Fruit fly (Drosophila melanogaster) whole organism, embryonic: ENCODE measurements around the gene dod.

Experiments used
- Awh ChIP-seq: fragments of 200-800 bp; sonication (Bioruptor generic); IDR thresholded peaks from 2 replicates; pipeline ENCODE4, ENCODE4 v1.3.6; 2022; ENCODE audit warnings: missing biosample characterization, missing genetic modification characterization
- CG10959 ChIP-seq: fragments of 200-800 bp; sonication (Bioruptor generic); IDR thresholded peaks from 2 replicates; pipeline ENCODE4 v1.3.6; 2022; ENCODE audit warnings: missing biosample characterization, missing genetic modification characterization
- CG11085 ChIP-seq: fragments of 200-800 bp; sonication (Bioruptor generic); IDR thresholded peaks from 2 replicates; pipeline ENCODE4 v1.3.6; 2022; ENCODE audit warnings: missing biosample characterization, missing genetic modification characterization
- CG11398 ChIP-seq: fragments of 200-800 bp; sonication (Bioruptor generic); optimal IDR thresholded peaks from 2 replicates; lab custom pipeline; 2016; ENCODE audit warnings: missing biosample characterization, missing genetic modification characterization
- CG13624 ChIP-seq: fragments of 200-800 bp; sonication (Bioruptor generic); optimal IDR thresholded peaks from 2 replicates; lab custom pipeline; 2016; ENCODE audit warnings: missing biosample characterization, missing genetic modification characterization
- CG14050 ChIP-seq: fragments of 200-800 bp; sonication (Bioruptor generic); IDR thresholded peaks from 3 replicates; pipeline ENCODE4 v1.3.6; 2022; ENCODE audit warnings: missing biosample characterization, missing genetic modification characterization
- CG14710 ChIP-seq: fragments of 200-800 bp; sonication (Bioruptor generic); optimal IDR thresholded peaks from 3 replicates; lab custom pipeline; 2019; ENCODE audit warnings: missing biosample characterization, mild to moderate bottlenecking, missing genetic modification characterization, moderate library complexity
- CG16815 ChIP-seq: fragments of 200-800 bp; sonication (Bioruptor generic); optimal IDR thresholded peaks from 3 replicates; lab custom pipeline; 2017; ENCODE audit warnings: missing biosample characterization, mild to moderate bottlenecking, missing genetic modification characterization
- CG17802 ChIP-seq: fragments of 200-800 bp; sonication (Bioruptor generic); optimal IDR thresholded peaks from 2 replicates; lab custom pipeline; 2018; ENCODE audit warnings: missing biosample characterization, mild to moderate bottlenecking, missing genetic modification characterization, moderate library complexity
- CG2202 ChIP-seq: fragments of 200-800 bp; sonication (Bioruptor generic); optimal IDR thresholded peaks from 2 replicates; lab custom pipeline; 2018; ENCODE audit warnings: missing biosample characterization, mild to moderate bottlenecking, missing genetic modification characterization
- CG30020 ChIP-seq: fragments of 200-800 bp; optimal IDR thresholded peaks from 2 replicates; lab custom pipeline; 2019; ENCODE audit warnings: missing biosample characterization, mild to moderate bottlenecking, missing genetic modification characterization, moderate library complexity
- CG3281 ChIP-seq: fragments of 200-800 bp; sonication (Bioruptor generic); optimal IDR thresholded peaks from 3 replicates; lab custom pipeline; 2017; ENCODE audit warnings: missing biosample characterization, mild to moderate bottlenecking, missing genetic modification characterization
- CG34376 ChIP-seq: fragments of 200-800 bp; sonication (Bioruptor generic); optimal IDR thresholded peaks from 2 replicates; lab custom pipeline; 2018; ENCODE audit warnings: missing biosample characterization, mild to moderate bottlenecking, missing genetic modification characterization
- CG34422 ChIP-seq: fragments of 200-800 bp; sonication (Bioruptor generic); IDR thresholded peaks from 3 replicates; pipeline ENCODE4 v1.3.6; 2022; ENCODE audit warnings: missing biosample characterization, missing genetic modification characterization
- CG42726 ChIP-seq: fragments of 200-800 bp; sonication (Bioruptor generic); IDR thresholded peaks from 2 replicates; pipeline ENCODE4 v1.3.6; 2022; ENCODE audit warnings: missing biosample characterization, missing genetic modification characterization; ENCODE audit not compliant: partially characterized antibody
- CG4707 ChIP-seq: fragments of 200-800 bp; sonication (Bioruptor generic); optimal IDR thresholded peaks from 2 replicates; lab custom pipeline; 2018; ENCODE audit warnings: missing biosample characterization, mild to moderate bottlenecking, missing genetic modification characterization, moderate library complexity
- CG7928 ChIP-seq: fragments of 200-800 bp; sonication (Bioruptor generic); optimal IDR thresholded peaks from 2 replicates; lab custom pipeline; 2017; ENCODE audit warnings: missing biosample characterization, mild to moderate bottlenecking, missing genetic modification characterization
- CG8089 ChIP-seq: fragments of 200-800 bp; sonication (Bioruptor generic); optimal IDR thresholded peaks from 3 replicates; lab custom pipeline; 2016; ENCODE audit warnings: missing biosample characterization, missing genetic modification characterization
- CG8290 ChIP-seq, 3 experiments: fragments of 200-800 bp; sonication (Bioruptor generic); optimal IDR thresholded peaks; 2 replicates each; lab custom pipeline; 2016 to 2019; ENCODE audit warnings: missing biosample characterization in 3 of 3, missing genetic modification characterization in 3 of 3, mild to moderate bottlenecking in 2 of 3, moderate library complexity in 1 of 3
- CG9437 ChIP-seq: fragments of 200-800 bp; sonication (Bioruptor generic); optimal IDR thresholded peaks from 2 replicates; lab custom pipeline; 2018; ENCODE audit warnings: missing biosample characterization, mild to moderate bottlenecking, missing genetic modification characterization
- GATAe ChIP-seq: fragments of 200-800 bp; sonication (Bioruptor generic); conservative IDR thresholded peaks from 2 replicates; pipeline ENCODE4 v1.3.6; 2022; ENCODE audit warnings: missing biosample characterization, missing genetic modification characterization
- Gug ChIP-seq: fragments of 200-800 bp; sonication (Bioruptor generic); IDR thresholded peaks from 4 replicates; pipeline ENCODE4 v1.3.6; 2022; ENCODE audit warnings: missing biosample characterization, missing genetic modification characterization
- HLH4C ChIP-seq: fragments of 200-800 bp; sonication (Bioruptor generic); IDR thresholded peaks from 3 replicates; pipeline ENCODE4 v1.3.6; 2022; ENCODE audit warnings: missing biosample characterization, missing genetic modification characterization; ENCODE audit not compliant: partially characterized antibody
- HLHmδ ChIP-seq: fragments of 200-800 bp; sonication (Bioruptor generic); optimal IDR thresholded peaks from 2 replicates; lab custom pipeline; 2018; ENCODE audit warnings: missing biosample characterization, mild to moderate bottlenecking, missing genetic modification characterization, moderate library complexity
- HmgZ ChIP-seq: fragments of 200-800 bp; sonication (Bioruptor generic); optimal IDR thresholded peaks from 2 replicates; lab custom pipeline; 2018; ENCODE audit warnings: missing biosample characterization, mild to moderate bottlenecking, missing genetic modification characterization
- MTF-1 ChIP-seq: fragments of 200-800 bp; sonication (Bioruptor generic); optimal IDR thresholded peaks from 2 replicates; lab custom pipeline; 2018; ENCODE audit warnings: missing biosample characterization, mild to moderate bottlenecking, missing genetic modification characterization, borderline replicate concordance
- Mad ChIP-seq: fragments of 200-800 bp; sonication (Bioruptor generic); optimal IDR thresholded peaks from 2 replicates; lab custom pipeline; 2016; ENCODE audit warnings: missing biosample characterization, missing genetic modification characterization
- Mrtf ChIP-seq: fragments of 200-800 bp; sonication (Bioruptor generic); IDR thresholded peaks from 3 replicates; pipeline ENCODE4 v1.3.6; 2022; ENCODE audit warnings: missing biosample characterization, missing genetic modification characterization
- Opbp ChIP-seq: fragments of 200-800 bp; sonication (Bioruptor generic); IDR thresholded peaks from 3 replicates; pipeline ENCODE4 v1.3.6; 2022; ENCODE audit warnings: missing biosample characterization, missing genetic modification characterization; ENCODE audit not compliant: partially characterized antibody
- Optix ChIP-seq: fragments of 200-800 bp; sonication (Bioruptor generic); IDR thresholded peaks from 3 replicates; pipeline ENCODE4 v1.3.6; 2022; ENCODE audit warnings: missing biosample characterization, missing genetic modification characterization
- Rx ChIP-seq: fragments of 200-800 bp; sonication (Bioruptor generic); IDR thresholded peaks from 2 replicates; pipeline ENCODE4 v1.3.6; 2022; ENCODE audit warnings: missing biosample characterization, missing genetic modification characterization
- Sox100B ChIP-seq: fragments of 200-800 bp; sonication (Bioruptor generic); optimal IDR thresholded peaks from 3 replicates; lab custom pipeline; 2018; ENCODE audit warnings: missing biosample characterization, mild to moderate bottlenecking, missing genetic modification characterization
- Spps ChIP-seq: fragments of 200-800 bp; sonication (Bioruptor generic); optimal IDR thresholded peaks from 2 replicates; lab custom pipeline; 2018; ENCODE audit warnings: missing biosample characterization, mild to moderate bottlenecking, missing genetic modification characterization
- chm ChIP-seq: fragments of 200-800 bp; sonication (Bioruptor generic); IDR thresholded peaks from 2 replicates; pipeline ENCODE4 v1.3.6; 2022; ENCODE audit warnings: missing biosample characterization, missing genetic modification characterization
- crp ChIP-seq, 2 experiments: fragments of 200-800 bp; sonication (Bioruptor generic); optimal IDR thresholded peaks; 2 replicates in 1 of 2; 3 replicates in 1 of 2; lab custom pipeline; 2017; ENCODE audit warnings: missing biosample characterization in 2 of 2, missing genetic modification characterization in 2 of 2, mild to moderate bottlenecking in 1 of 2, moderate library complexity in 1 of 2
- disco-r ChIP-seq: fragments of 200-800 bp; sonication (Bioruptor generic); optimal IDR thresholded peaks from 2 replicates; lab custom pipeline; 2016; ENCODE audit warnings: missing biosample characterization, missing genetic modification characterization
- eyg ChIP-seq: fragments of 200-800 bp; sonication (Bioruptor generic); optimal IDR thresholded peaks from 3 replicates; lab custom pipeline; 2016; ENCODE audit warnings: missing biosample characterization, missing genetic modification characterization
- hth ChIP-seq: fragments of >200 bp; optimal IDR thresholded peaks from 2 replicates; lab custom pipeline; 2017; ENCODE audit warnings: inconsistent platforms
- inv ChIP-seq: fragments of 200-800 bp; sonication (Bioruptor generic); IDR thresholded peaks from 2 replicates; pipeline ENCODE4 v1.3.6; 2022; ENCODE audit warnings: missing biosample characterization, missing genetic modification characterization; ENCODE audit not compliant: partially characterized antibody
- lola ChIP-seq, 3 experiments: fragments of >200 bp in 2 of 3; fragments of 200-800 bp in 1 of 3; sonication (Bioruptor generic) in 1 of 3; optimal IDR thresholded peaks; 2 replicates each; lab custom pipeline; 2017 to 2019; ENCODE audit warnings: missing biosample characterization in 3 of 3, missing genetic modification characterization in 3 of 3, mild to moderate bottlenecking in 1 of 3, moderate library complexity in 1 of 3
- pho ChIP-seq: fragments of 200-800 bp; sonication (Bioruptor generic); optimal IDR thresholded peaks from 2 replicates; lab custom pipeline; 2016; ENCODE audit warnings: missing biosample characterization, missing genetic modification characterization
- row ChIP-seq: fragments of 200-800 bp; sonication (Bioruptor generic); IDR thresholded peaks from 3 replicates; pipeline ENCODE4 v1.3.6; 2022; ENCODE audit warnings: missing biosample characterization, missing genetic modification characterization
- sd ChIP-seq: fragments of 200-800 bp; sonication (Bioruptor generic); optimal IDR thresholded peaks from 3 replicates; lab custom pipeline; 2018; ENCODE audit warnings: missing biosample characterization, mild to moderate bottlenecking, missing genetic modification characterization, moderate library complexity
- sima ChIP-seq: fragments of 200-800 bp; sonication (Bioruptor generic); optimal IDR thresholded peaks from 2 replicates; lab custom pipeline; 2016; ENCODE audit warnings: missing biosample characterization, missing genetic modification characterization
- slp2 ChIP-seq: fragments of 200-800 bp; sonication (Bioruptor generic); optimal IDR thresholded peaks from 2 replicates; lab custom pipeline; 2016; ENCODE audit warnings: missing biosample characterization, missing genetic modification characterization
- stwl ChIP-seq: fragments of 200-800 bp; sonication (Bioruptor generic); optimal IDR thresholded peaks from 3 replicates; lab custom pipeline; 2018; ENCODE audit warnings: missing biosample characterization, mild to moderate bottlenecking, missing genetic modification characterization, moderate library complexity
- trem ChIP-seq: fragments of 200-800 bp; optimal IDR thresholded peaks from 3 replicates; lab custom pipeline; 2019; ENCODE audit warnings: missing biosample characterization, mild to moderate bottlenecking, missing genetic modification characterization, moderate library complexity
- twi ChIP-seq: fragments of 200-800 bp; optimal IDR thresholded peaks from 2 replicates; lab custom pipeline; 2019; ENCODE audit warnings: missing biosample characterization, mild to moderate bottlenecking, missing genetic modification characterization, moderate library complexity
- unpg ChIP-seq: fragments of 200-800 bp; sonication (Bioruptor generic); optimal IDR thresholded peaks from 3 replicates; lab custom pipeline; 2018; ENCODE audit warnings: missing biosample characterization, mild to moderate bottlenecking, missing genetic modification characterization, moderate library complexity
- vfl ChIP-seq: fragments of 200-800 bp; sonication (Bioruptor generic); optimal IDR thresholded peaks from 2 replicates; lab custom pipeline; 2016; ENCODE audit warnings: missing biosample characterization, missing genetic modification characterization

Gene dod

dm6 chrX:21375595-21376047, 30.5 kb downstream of the dod start (continued):
- no peak for TF ChIP-seq GATAe (GFP tag; lab: Robert Waterston, UW)
- no peak for TF ChIP-seq CG34376
- no peak for TF ChIP-seq CG8290 (GFP tag; optimal IDR thresholded peaks at IDR 0.05; lab: Kevin White, UChicago)
- no peak for TF ChIP-seq CG8290 (tag; optimal IDR thresholded peaks at IDR 0.05; lab: Kevin White, UChicago)
- TF ChIP-seq inv = no peak
- TF ChIP-seq chm (GFP tag; lab: Robert Waterston, UW) = no peak
- no peak for TF ChIP-seq hth (lab: Kevin White, UChicago)
- no peak for TF ChIP-seq CG42726 (GFP tag; lab: Robert Waterston, UW)
- no peak for TF ChIP-seq CG30020
- TF ChIP-seq trem (tag; lab: Kevin White, UChicago) = no peak
- TF ChIP-seq CG11085 (GFP tag; lab: Robert Waterston, UW) = no peak
- no peak for TF ChIP-seq Awh (GFP tag; lab: Robert Waterston, UW)
- TF ChIP-seq CG34422 (GFP tag; lab: Robert Waterston, UW) = no peak
- TF ChIP-seq sima (GFP tag; lab: Kevin White, UChicago) = no peak
- peak; percentile 61 for TF ChIP-seq CG3281 (GFP tag; lab: Kevin White, UChicago)
- TF ChIP-seq CG17802 (tag; lab: Kevin White, UChicago) = no peak
- TF ChIP-seq sd = no peak
- peak; percentile 10 for TF ChIP-seq HmgZ (tag; lab: Kevin White, UChicago)
- TF ChIP-seq Mrtf = 0 out of 3 replicates have a peak, but pooled peaks have one; percentile 42
- no peak for TF ChIP-seq CG13624
- peak; percentile 54 for TF ChIP-seq Sox100B (GFP tag; lab: Kevin White, UChicago)
- no peak for TF ChIP-seq lola (GFP tag; optimal IDR thresholded peaks at IDR 0.05; lab: Kevin White, UChicago)
- no peak for TF ChIP-seq CG4707 (GFP tag; lab: Kevin White, UChicago)
- no peak for TF ChIP-seq CG11398
- no peak for TF ChIP-seq CG14050
- no peak for TF ChIP-seq twi (tag; lab: Kevin White, UChicago)
- no peak for TF ChIP-seq Spps
- TF ChIP-seq unpg (GFP tag; lab: Kevin White, UChicago) = peak; percentile 40
- TF ChIP-seq CG16815 (GFP tag; lab: Kevin White, UChicago) = no peak
- no peak for TF ChIP-seq CG14710 (tag; lab: Kevin White, UChicago)
- no peak for TF ChIP-seq HLHmδ (GFP tag; lab: Kevin White, UChicago)
- TF ChIP-seq CG10959 = no peak
- peak; percentile 53; the same call in 2 of the 3 replicates for TF ChIP-seq row (GFP tag; lab: Robert Waterston, UW)
- TF ChIP-seq vfl (GFP tag; lab: Kevin White, UChicago) = no peak
- TF ChIP-seq eyg (GFP tag; lab: Kevin White, UChicago) = no peak
- TF ChIP-seq stwl (tag; lab: Kevin White, UChicago) = no peak
- TF ChIP-seq Opbp (GFP tag; lab: Robert Waterston, UW) = no peak
- TF ChIP-seq crp (GFP tag; optimal IDR thresholded peaks at IDR 0.05; lab: Kevin White, UChicago) = peak in 1 of 2 experiments; percentile 62
- peak; percentile 36; the same call in 1 of the 4 replicates for TF ChIP-seq Gug (GFP tag; lab: Robert Waterston, UW)
- TF ChIP-seq MTF-1 (GFP tag; lab: Kevin White, UChicago) = no peak
- no peak for TF ChIP-seq Mad
- no peak for TF ChIP-seq disco-r (GFP tag; lab: Kevin White, UChicago)
- TF ChIP-seq CG9437 (GFP tag; lab: Kevin White, UChicago) = peak; percentile 28
- no peak for TF ChIP-seq Optix (GFP tag; lab: Robert Waterston, UW)
- TF ChIP-seq slp2 = no peak
- TF ChIP-seq CG7928 (GFP tag; lab: Kevin White, UChicago) = no peak
- TF ChIP-seq pho = no peak
- no peak for TF ChIP-seq Rx (GFP tag; lab: Robert Waterston, UW)
- TF ChIP-seq CG8089 (GFP tag; lab: Kevin White, UChicago) = no peak
- TF ChIP-seq CG2202 (tag; lab: Kevin White, UChicago) = no peak
- TF ChIP-seq HLH4C (GFP tag; lab: Robert Waterston, UW) = no peak
